Worm (Caenorhabditis elegans): ENCODE data around the gene D2062.4.

- TF ChIP-seq lsl-1 (GFP tag; optimal IDR thresholded peaks at IDR 0.05), result no peak
- no peak for TF ChIP-seq ekl-4 (GFP tag; IDR thresholded peaks at IDR 0.05)
- TF ChIP-seq pha-4 (tag; optimal IDR thresholded peaks at IDR 0.05), result no peak
- TF ChIP-seq egrh-3 (GFP tag; IDR thresholded peaks at IDR 0.05), result no peak
- TF ChIP-seq efl-1 (GFP tag; optimal IDR thresholded peaks at IDR 0.05), result no peak
- no peak for TF ChIP-seq ztf-25 (GFP tag; IDR thresholded peaks at IDR 0.05)
- TF ChIP-seq unc-62 (GFP tag; optimal IDR thresholded peaks at IDR 0.05), result no peak
- TF ChIP-seq madf-10 (tag; optimal IDR thresholded peaks at IDR 0.05), result no peak
- no peak for TF ChIP-seq mcd-1 (GFP tag; IDR thresholded peaks at IDR 0.05)
- no peak for TF ChIP-seq nhr-90 (tag; optimal IDR thresholded peaks at IDR 0.05)
Observed at ce11 chrII:2611009-2611408, 12.2 kb upstream of the D2062.4 start.
